Fruit fly (Drosophila melanogaster) ovary, adult (tissue): Measurements from ENCODE around the gene mtm.
A peak's percentile ranks its signal among the peaks of the same experiment; 100 is the strongest.

Experiments used
- CG17801 ChIP-seq: fragments of 200-800 bp; optimal IDR thresholded peaks from 2 replicates; lab custom pipeline; 2019; ENCODE audit warnings: missing biosample characterization, mild to moderate bottlenecking, missing genetic modification characterization, moderate library complexity; ENCODE audit not compliant: partially characterized antibody

Gene mtm

dm6 chr2L:6070656-6071231 lies 33.9 kb upstream of the mtm start, which contains the start of the genes CG9154 and Kr-h2:
Gene CG9154, minus strand, starts transcription at chr2L:6070686.
Gene Kr-h2, plus strand, starts transcription at chr2L:6070990.
- TF ChIP-seq CG17801 (GFP tag; lab: Kevin White, UChicago), result no peak

dm6 chr2L:6068544-6069251 lies 31.9 kb upstream of the mtm start, which contains the start of the genes CG9150 and Pfdn1:
Gene CG9150, minus strand, starts transcription at chr2L:6068594.
Gene Pfdn1, plus strand, starts transcription at chr2L:6069079.
- TF ChIP-seq CG17801 (GFP tag; lab: Kevin White, UChicago), result no peak

DNA sequence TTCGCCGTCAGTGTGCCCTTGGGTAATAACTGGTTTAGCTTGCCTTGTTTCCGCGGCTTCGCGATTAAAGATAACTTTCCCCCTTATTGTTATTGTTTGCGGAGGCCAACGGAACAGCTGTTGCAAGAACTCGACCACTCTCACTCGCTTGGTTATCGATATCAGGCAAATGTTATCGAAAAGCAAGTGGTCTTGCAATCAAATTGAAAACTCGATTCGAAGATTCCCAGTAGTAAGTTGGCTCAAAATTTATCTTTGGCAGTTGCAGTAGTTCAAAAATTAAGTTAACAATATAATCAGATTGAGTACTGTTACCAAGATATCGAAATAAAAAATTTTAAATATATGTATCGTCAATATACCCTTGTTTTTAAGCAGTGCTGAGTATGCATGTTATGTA lies 29.0 kb upstream of the mtm start, which contains the start of the genes Fbw5 and CG9147:
Gene Fbw5, minus strand, starts transcription at position 131 of the 400 bp plus-strand sequence.
Gene CG9147, plus strand, starts transcription at position 175 of the 400 bp plus-strand sequence.
- peak; percentile 99 for TF ChIP-seq CG17801 (GFP tag; lab: Kevin White, UChicago)

DNA sequence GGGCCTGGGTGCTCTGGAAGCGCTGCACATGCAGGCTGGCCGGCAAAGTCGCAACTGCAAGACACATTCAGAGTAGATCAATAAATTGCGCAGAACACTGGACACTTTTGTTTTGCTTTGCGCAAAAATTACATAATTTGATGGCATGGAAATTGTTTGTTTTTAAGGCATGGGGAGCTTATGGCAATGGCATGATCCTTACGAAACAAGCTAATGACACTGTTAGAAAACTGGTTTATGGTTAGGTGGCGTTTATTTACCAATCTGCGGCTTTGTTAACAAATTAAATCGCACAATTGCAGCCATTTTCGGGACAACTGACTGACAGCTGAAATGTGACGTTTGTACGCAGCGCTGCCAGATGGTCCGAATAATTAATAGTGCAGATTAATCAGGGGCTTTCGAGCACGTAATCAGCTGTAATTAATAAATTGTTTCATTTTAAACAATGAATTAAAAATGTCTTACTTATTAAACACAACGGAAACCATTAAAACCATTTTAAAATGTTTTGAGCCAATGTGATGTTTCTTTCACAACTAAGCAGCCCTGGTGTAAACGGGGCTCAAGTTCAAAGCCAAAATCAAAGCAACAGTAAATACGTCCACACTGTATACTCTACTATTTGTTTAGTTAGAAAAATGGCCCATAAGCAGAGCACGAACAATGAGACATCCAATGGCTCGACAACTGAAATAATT lies 25.7 kb upstream of the mtm start, which contains the start of the genes ND-51 and CG13994:
Gene ND-51, minus strand, starts transcription at position 376 of the 701 bp plus-strand sequence.
Gene CG13994, plus strand, starts transcription at position 608 of the 701 bp plus-strand sequence.
- peak; percentile 83 for TF ChIP-seq CG17801 (GFP tag; lab: Kevin White, UChicago)

DNA sequence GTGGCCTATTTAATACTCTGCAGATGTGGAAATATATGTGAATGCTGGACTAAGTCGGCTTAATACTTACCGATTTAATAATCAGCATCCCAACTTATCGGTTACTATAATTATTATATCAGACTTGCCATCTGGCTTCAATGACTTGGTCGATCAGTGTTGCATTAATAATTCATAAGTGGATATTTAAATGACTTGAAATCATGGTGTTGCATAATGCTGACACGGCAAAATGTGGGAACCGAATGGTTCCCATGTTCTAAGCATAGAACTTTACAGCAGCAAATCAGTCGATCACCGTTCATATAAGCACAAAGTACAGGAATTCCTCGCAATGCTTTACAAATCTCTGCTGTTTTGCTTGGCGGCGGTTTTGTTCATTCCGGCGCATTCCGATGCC lies 23.4 kb upstream of the mtm start, which contains the start of gene CG34180:
Gene CG34180, plus strand, starts transcription at position 301 of the 400 bp plus-strand sequence.
- no peak for TF ChIP-seq CG17801 (GFP tag; lab: Kevin White, UChicago)

DNA sequence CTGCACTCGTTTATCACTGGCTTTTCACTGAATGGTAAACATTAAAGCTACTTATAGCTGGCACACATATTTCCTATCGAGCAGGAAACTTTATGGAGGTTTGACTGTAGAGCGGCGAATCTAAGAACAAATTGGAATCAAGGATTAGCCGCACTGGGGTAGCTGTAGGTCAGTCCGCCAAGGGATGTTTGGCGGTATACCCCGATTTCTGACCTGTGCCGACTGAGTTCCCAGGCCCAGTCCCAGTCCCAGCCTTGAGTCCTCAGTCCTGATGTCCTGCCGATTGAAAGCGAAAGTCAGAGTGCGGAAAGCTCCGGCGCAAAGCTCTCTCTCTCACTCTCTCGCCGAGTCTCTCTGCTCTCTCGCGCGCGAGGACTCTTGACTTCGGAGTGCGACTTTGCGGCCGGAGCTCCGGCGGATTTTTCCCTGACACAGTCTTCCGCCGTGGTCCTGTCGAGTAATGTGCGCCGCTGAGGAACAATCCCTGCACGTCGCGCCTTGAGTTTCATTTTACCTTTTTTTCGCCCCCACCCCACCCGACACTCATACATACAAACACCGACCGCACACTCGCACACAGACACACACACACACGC lies 17.2 kb upstream of the mtm start, which contains the start of gene CG13995:
Gene CG13995, plus strand, starts transcription at position 429 of the 596 bp plus-strand sequence.
- TF ChIP-seq CG17801 (GFP tag; lab: Kevin White, UChicago), result no peak

- peak; percentile 96 for TF ChIP-seq CG17801 (GFP tag; lab: Kevin White, UChicago)
These were observed 14.4 kb upstream of the mtm start for dm6 chr2L:6051212-6051621.

DNA sequence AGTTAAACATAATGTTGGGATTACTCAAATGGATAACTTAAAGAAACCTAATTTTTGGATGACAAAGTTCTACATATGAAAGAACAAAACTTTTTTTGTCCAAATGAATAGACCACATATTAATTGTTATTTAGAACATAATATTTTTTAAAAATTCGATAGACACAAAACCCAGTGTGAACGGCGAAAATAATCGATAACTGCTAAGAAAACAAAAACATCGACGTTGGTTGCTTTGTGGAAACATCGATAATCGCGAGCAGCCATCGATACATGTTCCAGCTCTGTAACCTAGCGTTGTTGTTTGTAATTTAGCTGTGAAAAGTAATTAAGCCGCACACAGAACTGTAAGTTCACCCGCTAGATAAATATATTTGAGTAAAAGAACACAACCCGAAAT lies 13.8 kb upstream of the mtm start, which contains the start of gene CG9135:
Gene CG9135, plus strand, starts transcription at position 226 of the 400 bp plus-strand sequence.
- no peak for TF ChIP-seq CG17801 (GFP tag; lab: Kevin White, UChicago)

- no peak for TF ChIP-seq CG17801 (GFP tag; lab: Kevin White, UChicago)
These were observed 11.7 kb upstream of the mtm start, which contains the start of the genes CG34179 and slmo for dm6 chr2L:6048542-6048941. Gene CG34179, minus strand, starts transcription at chr2L:6048706. Gene slmo, minus strand, starts transcription at chr2L:6048706.

DNA sequence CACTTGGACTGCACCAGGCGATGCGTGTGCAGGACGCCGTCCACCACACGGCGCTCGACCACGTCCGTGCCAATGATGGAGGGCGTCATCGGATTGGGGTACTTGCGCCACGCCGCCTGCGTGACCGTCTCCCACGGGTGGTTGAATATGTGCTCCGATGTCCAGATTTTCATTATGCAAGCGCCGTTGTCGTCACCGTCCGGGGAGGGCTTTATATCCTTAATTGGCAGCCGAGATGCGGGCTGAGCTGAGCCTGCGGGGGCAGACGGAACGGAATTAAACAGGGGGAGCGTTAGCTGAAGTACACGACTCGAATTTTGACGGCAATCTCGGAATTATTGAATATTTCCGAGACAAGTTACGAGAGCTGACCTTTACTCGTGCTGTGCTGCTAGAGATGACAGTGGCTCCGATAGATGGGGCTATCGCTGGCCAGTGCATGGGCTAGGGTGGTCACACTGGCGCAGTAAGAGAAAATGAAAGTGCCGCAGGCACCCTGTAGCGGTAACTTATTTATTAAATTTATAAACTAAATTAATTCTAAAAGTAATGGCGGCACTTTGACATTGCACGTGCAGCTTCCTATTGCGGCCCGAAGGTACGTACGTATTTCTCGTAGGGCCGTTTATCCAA lies 10.8 kb upstream of the mtm start, which contains the start of gene IPIP:
Gene IPIP, plus strand, starts transcription at position 475 of the 633 bp plus-strand sequence.
- TF ChIP-seq CG17801 (GFP tag; lab: Kevin White, UChicago), result peak; percentile 75

DNA sequence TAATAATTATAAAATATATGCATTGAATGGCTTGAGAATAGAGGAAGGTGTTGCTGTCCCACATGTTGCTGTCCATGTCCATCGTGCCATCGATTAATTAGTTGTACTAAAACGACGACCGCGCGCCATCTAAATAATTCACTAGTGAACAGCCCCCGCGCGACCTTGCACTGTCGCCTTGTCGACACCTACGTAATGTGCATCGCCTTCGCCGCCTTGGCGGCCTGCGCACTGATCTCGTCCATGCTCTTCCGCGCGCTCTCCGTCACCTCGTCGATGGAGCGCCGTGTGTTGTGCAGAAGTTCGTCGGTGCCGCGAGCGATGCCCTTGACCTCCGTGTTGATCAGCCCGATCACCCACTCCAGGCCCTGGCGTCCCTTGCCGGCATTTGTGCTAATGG lies 10.1 kb upstream of the mtm start:
- TF ChIP-seq CG17801 (GFP tag; lab: Kevin White, UChicago), result no peak

- peak; percentile 67 for TF ChIP-seq CG17801 (GFP tag; lab: Kevin White, UChicago)
These were observed 9.3 kb upstream of the mtm start, which contains the start of gene Pfas for dm6 chr2L:6045972-6046718. Gene Pfas, minus strand, starts transcription at chr2L:6046050.

DNA sequence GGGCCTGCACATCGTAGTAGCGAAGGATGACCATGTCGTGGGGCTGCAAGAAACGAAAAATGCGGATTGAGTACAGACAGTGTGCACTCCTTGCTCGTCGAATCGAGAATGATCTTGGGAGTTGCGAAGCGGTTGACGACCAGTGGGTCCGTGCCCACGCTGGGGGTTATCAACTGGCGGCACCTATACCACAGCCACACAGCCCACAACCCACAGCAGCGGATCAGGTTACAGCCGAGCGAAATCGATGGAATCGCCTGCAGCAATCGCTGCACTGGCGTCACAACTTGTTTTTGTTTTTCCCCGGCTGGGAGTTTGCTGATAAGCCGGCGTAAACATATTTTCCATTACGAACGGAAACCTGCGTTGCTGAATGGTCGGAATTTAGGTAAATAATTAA lies 8.7 kb upstream of the mtm start:
- TF ChIP-seq CG17801 (GFP tag; lab: Kevin White, UChicago), result no peak
